Worm (Caenorhabditis elegans): ENCODE measurements around the gene sre-54.

DNA sequence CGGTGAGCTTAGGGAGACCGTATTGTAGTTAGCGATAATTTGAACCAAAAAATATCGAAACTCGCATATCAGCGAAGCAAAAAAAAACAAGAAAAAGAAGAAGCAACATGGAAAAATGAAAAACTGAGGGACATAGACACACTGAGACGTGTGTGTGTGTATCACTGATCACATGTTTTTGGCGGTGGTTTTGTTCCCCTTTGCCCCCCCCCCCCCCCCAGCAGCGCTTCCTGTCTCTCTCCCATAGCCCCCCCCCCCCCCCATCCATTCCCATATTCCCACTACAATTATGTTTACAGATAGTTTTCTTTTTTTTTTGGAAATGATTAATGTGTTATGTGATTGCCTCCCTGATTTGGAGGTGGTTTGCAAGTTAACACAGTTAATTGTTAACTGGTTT is 36.5 kb downstream of the sre-54 start:
- TF ChIP-seq unc-62 (GFP tag; optimal IDR thresholded peaks at IDR 0.05) (no peak), elt-3 (tag; optimal IDR thresholded peaks at IDR 0.05) (no peak), fos-1 (tag; optimal IDR thresholded peaks at IDR 0.05) (no peak), lin-13 (GFP tag; optimal IDR thresholded peaks at IDR 0.05) (no peak), ZK546.5 (tag; optimal IDR thresholded peaks at IDR 0.05) (no peak), ztf-11 (tag; optimal IDR thresholded peaks at IDR 0.05) (no peak), lin-11 (tag; optimal IDR thresholded peaks at IDR 0.05) (no peak), lin-39 (tag; optimal IDR thresholded peaks at IDR 0.05) (no peak), elt-1 (tag; optimal IDR thresholded peaks at IDR 0.05) (no peak), egl-27 (tag; optimal IDR thresholded peaks at IDR 0.05) (no peak), zag-1 (tag; optimal IDR thresholded peaks at IDR 0.05) (no peak), ceh-82 (tag; optimal IDR thresholded peaks at IDR 0.05) (no peak), crh-2 (tag; optimal IDR thresholded peaks at IDR 0.05) (no peak)
